Fruit fly (Drosophila melanogaster) whole organism, embryonic: ENCODE results near the gene Or74a.

Experiments
- Ada2b ChIP-seq: fragments of 200-800 bp; sonication (Bioruptor generic); IDR thresholded peaks from 2 replicates; pipeline ENCODE4 v1.3.6; 2022; ENCODE audit warnings: missing biosample characterization, missing genetic modification characterization
- Adf1 ChIP-seq: fragments of 200-800 bp; sonication (Bioruptor generic); IDR thresholded peaks from 2 replicates; pipeline ENCODE4 v1.3.6; 2022; ENCODE audit warnings: missing biosample characterization, missing genetic modification characterization
- Antp ChIP-seq: fragments of 200-800 bp; sonication (Bioruptor generic); optimal IDR thresholded peaks from 3 replicates; lab custom pipeline; 2016; ENCODE audit warnings: missing biosample characterization, missing genetic modification characterization
- Asciz ChIP-seq: fragments of 200-800 bp; sonication (Bioruptor generic); optimal IDR thresholded peaks from 2 replicates; lab custom pipeline; 2017; ENCODE audit warnings: missing biosample characterization, mild to moderate bottlenecking, missing genetic modification characterization, missing genetic modification reagents
- Atf3 ChIP-seq: fragments of 200-800 bp; sonication (Bioruptor generic); optimal IDR thresholded peaks from 3 replicates; lab custom pipeline; 2016; ENCODE audit warnings: missing biosample characterization, missing genetic modification characterization
- Bgb ChIP-seq: fragments of 200-800 bp; sonication (Bioruptor generic); IDR thresholded peaks from 2 replicates; pipeline ENCODE4 v1.3.6; 2022; ENCODE audit warnings: missing biosample characterization, missing genetic modification characterization; ENCODE audit not compliant: partially characterized antibody
- CG10654 ChIP-seq: fragments of 200-800 bp; sonication (Bioruptor generic); optimal IDR thresholded peaks from 2 replicates; lab custom pipeline; 2016; ENCODE audit warnings: missing biosample characterization, missing genetic modification characterization
- CG10959 ChIP-seq: fragments of 200-800 bp; sonication (Bioruptor generic); IDR thresholded peaks from 2 replicates; pipeline ENCODE4 v1.3.6; 2022; ENCODE audit warnings: missing biosample characterization, missing genetic modification characterization
- CG11085 ChIP-seq: fragments of 200-800 bp; sonication (Bioruptor generic); IDR thresholded peaks from 2 replicates; pipeline ENCODE4 v1.3.6; 2022; ENCODE audit warnings: missing biosample characterization, missing genetic modification characterization
- CG11504 ChIP-seq: fragments of 200-800 bp; sonication (Bioruptor generic); optimal IDR thresholded peaks from 3 replicates; lab custom pipeline; 2019; ENCODE audit warnings: missing biosample characterization, mild to moderate bottlenecking, missing genetic modification characterization, moderate library complexity
- CG11696 ChIP-seq: fragments of 200-800 bp; sonication (Bioruptor generic); IDR thresholded peaks from 2 replicates; pipeline ENCODE4 v1.3.6; 2022; ENCODE audit warnings: missing biosample characterization, missing genetic modification characterization
- CG15479 ChIP-seq: fragments of 200-800 bp; sonication (Bioruptor generic); optimal IDR thresholded peaks from 3 replicates; lab custom pipeline; 2019; ENCODE audit warnings: missing biosample characterization, mild to moderate bottlenecking, missing genetic modification characterization, moderate library complexity
- CG17385 ChIP-seq: fragments of 200-800 bp; sonication (Bioruptor generic); optimal IDR thresholded peaks from 3 replicates; lab custom pipeline; 2018; ENCODE audit warnings: missing biosample characterization, mild to moderate bottlenecking, missing genetic modification characterization
- CG17912 ChIP-seq: fragments of 200-800 bp; sonication (Bioruptor generic); optimal IDR thresholded peaks from 2 replicates; lab custom pipeline; 2018; ENCODE audit warnings: missing biosample characterization, mild to moderate bottlenecking, missing genetic modification characterization
- CG31365 ChIP-seq: fragments of 200-800 bp; sonication (Bioruptor generic); optimal IDR thresholded peaks from 2 replicates; lab custom pipeline; 2018; ENCODE audit warnings: missing biosample characterization, mild to moderate bottlenecking, missing genetic modification characterization
- CG32532 ChIP-seq: fragments of 200-800 bp; sonication (Bioruptor generic); IDR thresholded peaks from 2 replicates; pipeline ENCODE4 v1.3.6; 2022; ENCODE audit warnings: missing biosample characterization, missing genetic modification characterization
- CG6175 ChIP-seq: fragments of 200-800 bp; sonication (Bioruptor generic); IDR thresholded peaks from 3 replicates; pipeline ENCODE4 v1.3.6; 2022; ENCODE audit warnings: missing biosample characterization, missing genetic modification characterization
- CG7372 ChIP-seq: fragments of 200-800 bp; sonication (Bioruptor generic); IDR thresholded peaks from 2 replicates; pipeline ENCODE4 v1.3.6; 2022; ENCODE audit warnings: missing biosample characterization, missing genetic modification characterization
- CG7839 ChIP-seq: fragments of 200-800 bp; sonication (Bioruptor generic); optimal IDR thresholded peaks from 3 replicates; lab custom pipeline; 2018; ENCODE audit warnings: missing biosample characterization, mild to moderate bottlenecking, missing genetic modification characterization, moderate library complexity
- CG8089 ChIP-seq: fragments of 200-800 bp; sonication (Bioruptor generic); optimal IDR thresholded peaks from 3 replicates; lab custom pipeline; 2016; ENCODE audit warnings: missing biosample characterization, missing genetic modification characterization
- CG8478 ChIP-seq: fragments of >200 bp; optimal IDR thresholded peaks from 2 replicates; lab custom pipeline; 2018
- Doc3 ChIP-seq: fragments of 200-800 bp; sonication (Bioruptor generic); IDR thresholded peaks from 3 replicates; pipeline ENCODE4 v1.3.6; 2022; ENCODE audit warnings: missing biosample characterization, missing genetic modification characterization; ENCODE audit not compliant: partially characterized antibody
- Fer2 ChIP-seq: fragments of 200-800 bp; sonication (Bioruptor generic); optimal IDR thresholded peaks from 2 replicates; lab custom pipeline; 2018; ENCODE audit warnings: missing biosample characterization, mild to moderate bottlenecking, missing genetic modification characterization, moderate library complexity
- Gug ChIP-seq: fragments of 200-800 bp; sonication (Bioruptor generic); IDR thresholded peaks from 4 replicates; pipeline ENCODE4 v1.3.6; 2022; ENCODE audit warnings: missing biosample characterization, missing genetic modification characterization
- Kr ChIP-seq: fragments of 200-800 bp; sonication (Bioruptor generic); optimal IDR thresholded peaks from 2 replicates; lab custom pipeline; 2017; ENCODE audit warnings: missing biosample characterization, mild to moderate bottlenecking, missing genetic modification characterization
- Mrtf ChIP-seq: fragments of 200-800 bp; sonication (Bioruptor generic); IDR thresholded peaks from 3 replicates; pipeline ENCODE4 v1.3.6; 2022; ENCODE audit warnings: missing biosample characterization, missing genetic modification characterization
- NC2α ChIP-seq: fragments of 200-800 bp; sonication (Bioruptor generic); optimal IDR thresholded peaks from 2 replicates; lab custom pipeline; 2016; ENCODE audit warnings: missing biosample characterization, missing genetic modification characterization
- NC2β ChIP-seq: fragments of 200-800 bp; sonication (Bioruptor generic); optimal IDR thresholded peaks from 2 replicates; lab custom pipeline; 2016; ENCODE audit warnings: missing biosample characterization, missing genetic modification characterization
- NfI ChIP-seq: fragments of 200-800 bp; sonication (Bioruptor generic); optimal IDR thresholded peaks from 3 replicates; lab custom pipeline; 2018; ENCODE audit warnings: missing biosample characterization, mild to moderate bottlenecking, missing genetic modification characterization, moderate library complexity
- Ssrp ChIP-seq: fragments of 200-800 bp; sonication (Bioruptor generic); optimal IDR thresholded peaks from 2 replicates; lab custom pipeline; 2018; ENCODE audit warnings: missing biosample characterization, mild to moderate bottlenecking, missing genetic modification characterization, moderate library complexity
- Trl ChIP-seq, 3 experiments: fragments of >200 bp in 2 of 3; fragments of 200-800 bp in 1 of 3; sonication (Bioruptor generic) in 1 of 3; optimal IDR thresholded peaks; 2 replicates in 1 of 3; 3 replicates in 2 of 3; lab custom pipeline; 2016 to 2017; ENCODE audit warnings: missing biosample characterization in 1 of 3, missing genetic modification characterization in 1 of 3
- Usf ChIP-seq: fragments of 200-800 bp; sonication (Bioruptor generic); optimal IDR thresholded peaks from 2 replicates; lab custom pipeline; 2017; ENCODE audit warnings: missing genotype, missing biosample characterization, missing genetic modification characterization
- az2 ChIP-seq: fragments of 200-800 bp; sonication (Bioruptor generic); optimal IDR thresholded peaks from 3 replicates; lab custom pipeline; 2016; ENCODE audit warnings: missing biosample characterization, missing genetic modification characterization
- bab2 ChIP-seq: fragments of 200-800 bp; sonication (Bioruptor generic); optimal IDR thresholded peaks from 2 replicates; lab custom pipeline; 2016; ENCODE audit warnings: missing biosample characterization, missing genetic modification characterization
- bcd ChIP-seq: fragments of 200-800 bp; sonication (Bioruptor generic); optimal IDR thresholded peaks from 2 replicates; lab custom pipeline; 2017; ENCODE audit warnings: missing biosample characterization, mild to moderate bottlenecking, missing genetic modification characterization
- br ChIP-seq: fragments of >200 bp; optimal IDR thresholded peaks from 2 replicates; lab custom pipeline; 2017
- crol ChIP-seq: fragments of 200-800 bp; sonication (Bioruptor generic); IDR thresholded peaks from 2 replicates; pipeline ENCODE4 v1.3.6; 2022; ENCODE audit warnings: missing biosample characterization, missing genetic modification characterization
- crp ChIP-seq, 2 experiments: fragments of 200-800 bp; sonication (Bioruptor generic); optimal IDR thresholded peaks; 2 replicates in 1 of 2; 3 replicates in 1 of 2; lab custom pipeline; 2017; ENCODE audit warnings: missing biosample characterization in 2 of 2, missing genetic modification characterization in 2 of 2, mild to moderate bottlenecking in 1 of 2, moderate library complexity in 1 of 2
- dm ChIP-seq: fragments of 200-800 bp; sonication (Bioruptor generic); optimal IDR thresholded peaks from 3 replicates; lab custom pipeline; 2016; ENCODE audit warnings: missing biosample characterization, missing genetic modification characterization
- gsb ChIP-seq: fragments of 200-800 bp; sonication (Bioruptor generic); IDR thresholded peaks from 2 replicates; pipeline ENCODE4 v1.3.6; 2022; ENCODE audit warnings: missing biosample characterization, missing genetic modification characterization
- hbn ChIP-seq: fragments of 200-800 bp; sonication (Bioruptor generic); IDR thresholded peaks from 2 replicates; pipeline ENCODE4 v1.3.6; 2022; ENCODE audit warnings: missing biosample characterization, missing genetic modification characterization; ENCODE audit not compliant: partially characterized antibody
- insv ChIP-seq, 2 experiments: fragments of 200-800 bp; sonication (Bioruptor generic); optimal IDR thresholded peaks; 3 replicates each; lab custom pipeline; 2016 to 2018; ENCODE audit warnings: missing biosample characterization in 2 of 2, missing genetic modification characterization in 2 of 2
- klu ChIP-seq: fragments of 200-800 bp; sonication (Bioruptor generic); IDR thresholded peaks from 2 replicates; pipeline ENCODE4 v1.3.6; 2022; ENCODE audit warnings: missing biosample characterization, missing genetic modification characterization
- lab ChIP-seq: fragments of 200-800 bp; sonication (Bioruptor generic); optimal IDR thresholded peaks from 3 replicates; lab custom pipeline; 2017; ENCODE audit warnings: missing biosample characterization, missing genetic modification characterization, mild to moderate bottlenecking, moderate library complexity, missing genetic modification reagents
- lmd ChIP-seq: fragments of 200-800 bp; sonication (Bioruptor generic); IDR thresholded peaks from 2 replicates; pipeline ENCODE4 v1.3.6; 2022; ENCODE audit warnings: missing biosample characterization, missing genetic modification characterization
- maf-S ChIP-seq: fragments of 200-800 bp; sonication (Bioruptor generic); optimal IDR thresholded peaks from 2 replicates; lab custom pipeline; 2016; ENCODE audit warnings: missing biosample characterization, missing genetic modification characterization
- pfk ChIP-seq: fragments of 200-800 bp; sonication (Bioruptor generic); optimal IDR thresholded peaks from 2 replicates; lab custom pipeline; 2018; ENCODE audit warnings: missing biosample characterization, mild to moderate bottlenecking, missing genetic modification characterization, moderate library complexity
- rib ChIP-seq: fragments of 200-800 bp; sonication (Bioruptor generic); IDR thresholded peaks from 2 replicates; pipeline ENCODE4 v1.3.6; 2022; ENCODE audit warnings: missing biosample characterization, missing genetic modification characterization
- ro ChIP-seq: fragments of 200-800 bp; sonication (Bioruptor generic); IDR thresholded peaks from 2 replicates; pipeline ENCODE4 v1.3.6; 2022; ENCODE audit warnings: missing biosample characterization, missing genetic modification characterization
- sob ChIP-seq: fragments of 200-800 bp; sonication (Bioruptor generic); IDR thresholded peaks from 2 replicates; pipeline ENCODE4 v1.3.6; 2022; ENCODE audit warnings: missing biosample characterization, missing genetic modification characterization
- unpg ChIP-seq: fragments of 200-800 bp; sonication (Bioruptor generic); optimal IDR thresholded peaks from 3 replicates; lab custom pipeline; 2018; ENCODE audit warnings: missing biosample characterization, mild to moderate bottlenecking, missing genetic modification characterization, moderate library complexity
- wor ChIP-seq: fragments of 200-800 bp; sonication (Bioruptor generic); IDR thresholded peaks from 2 replicates; pipeline ENCODE4 v1.3.6; 2022; ENCODE audit warnings: missing biosample characterization, missing genetic modification characterization
- zen ChIP-seq: fragments of 200-800 bp; sonication (Bioruptor generic); optimal IDR thresholded peaks from 3 replicates; lab custom pipeline; 2018; ENCODE audit warnings: missing biosample characterization, mild to moderate bottlenecking, missing genetic modification characterization, moderate library complexity

The Or74a gene

DNA sequence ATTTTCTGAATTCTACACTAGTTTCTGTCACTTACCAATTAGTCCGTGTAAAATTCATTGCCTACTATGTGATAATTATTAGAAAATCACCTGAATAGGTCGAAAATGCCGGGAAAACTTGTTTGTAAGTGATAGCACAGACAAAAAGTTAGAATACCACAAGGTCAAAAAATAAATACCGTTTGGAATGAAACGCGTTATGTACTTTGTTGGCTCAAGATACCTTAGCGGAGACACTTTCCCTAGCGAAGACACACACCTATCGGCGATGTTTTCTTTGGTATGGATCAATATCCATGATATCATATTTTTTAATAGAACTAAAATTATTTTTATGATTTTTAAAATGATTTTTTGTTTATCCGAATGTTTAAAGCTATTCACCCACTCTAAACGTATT, 10.2 kb upstream of the Or74a start, which contains the start of gene CG6479 (continued):
- TF ChIP-seq CG31365 (tag; lab: Kevin White, UChicago) (no peak), az2 (GFP tag; lab: Kevin White, UChicago) (no peak), CG10654 (GFP tag; lab: Kevin White, UChicago) (no peak), klu (no peak), gsb (GFP tag; lab: Robert Waterston, UW) (no peak), NC2β (GFP tag; lab: Kevin White, UChicago) (no peak), zen (tag; lab: Kevin White, UChicago) (peak; percentile 13), rib (no peak), Ada2b (GFP tag; lab: Robert Waterston, UW) (no peak), crp (GFP tag; optimal IDR thresholded peaks at IDR 0.05; lab: Kevin White, UChicago) (peak in 1 of 2 experiments; percentile 2), hbn (GFP tag; lab: Robert Waterston, UW) (peak; percentile 28; the same call in 1 of the 2 replicates), bab2 (no peak), crol (no peak), Mrtf (GFP tag; lab: Robert Waterston, UW) (no peak), Ssrp (tag; lab: Kevin White, UChicago) (no peak), CG8089 (no peak), dm (no peak), ro (GFP tag; lab: Robert Waterston, UW) (no peak), CG17912 (GFP tag; lab: Kevin White, UChicago) (no peak), CG17385 (GFP tag; lab: Kevin White, UChicago) (no peak), Bgb (GFP tag; lab: Robert Waterston, UW) (0 out of 2 replicates have a peak, but pooled peaks have one; percentile 32), br (lab: Kevin White, UChicago) (no peak), Trl (optimal IDR thresholded peaks at IDR 0.05; lab: Kevin White, UChicago) (no peak), Trl (GFP tag; optimal IDR thresholded peaks at IDR 0.05; lab: Kevin White, UChicago) (no peak), CG32532 (GFP tag; lab: Robert Waterston, UW) (no peak), Kr (GFP tag; lab: Kevin White, UChicago) (no peak), Antp (GFP tag; lab: Kevin White, UChicago) (no peak), Usf (GFP tag; lab: Kevin White, UChicago) (no peak), NC2α (GFP tag; lab: Kevin White, UChicago) (no peak), CG8478 (no peak), Atf3 (no peak), Doc3 (no peak), Gug (GFP tag; lab: Robert Waterston, UW) (no peak), CG15479 (GFP tag; lab: Kevin White, UChicago) (no peak), CG11504 (peak; percentile 28), wor (GFP tag; lab: Robert Waterston, UW) (no peak), unpg (GFP tag; lab: Kevin White, UChicago) (no peak), pfk (GFP tag; lab: Kevin White, UChicago) (no peak), CG10959 (GFP tag; lab: Robert Waterston, UW) (no peak), lab (no peak), Asciz (GFP tag; lab: Kevin White, UChicago) (no peak), lmd (GFP tag; lab: Robert Waterston, UW) (no peak), CG11085 (no peak), maf-S (GFP tag; lab: Kevin White, UChicago) (no peak), insv (GFP tag; optimal IDR thresholded peaks at IDR 0.05; lab: Kevin White, UChicago) (no peak), CG7839 (tag; lab: Kevin White, UChicago) (no peak), bcd (GFP tag; lab: Kevin White, UChicago) (peak; percentile 3), Adf1 (no peak), Fer2 (no peak), sob (GFP tag; lab: Robert Waterston, UW) (no peak), CG11696 (GFP tag; lab: Robert Waterston, UW) (no peak), NfI (GFP tag; lab: Kevin White, UChicago) (no peak), CG7372 (GFP tag; lab: Robert Waterston, UW) (no peak), CG6175 (GFP tag; lab: Robert Waterston, UW) (no peak)
